Fruit fly (Drosophila melanogaster) whole organism, prepupa: ENCODE data around the gene Cda4.

Experiments used
- CG16779 ChIP-seq: fragments of 200-800 bp; sonication (Bioruptor generic); optimal IDR thresholded peaks from 3 replicates; lab custom pipeline; 2017; ENCODE audit warnings: missing biosample characterization, mild to moderate bottlenecking, missing genetic modification characterization
- CG3919 ChIP-seq: fragments of 200-800 bp; sonication (Bioruptor generic); optimal IDR thresholded peaks from 3 replicates; lab custom pipeline; 2016; ENCODE audit warnings: missing biosample characterization, missing genetic modification characterization
- CG8119 ChIP-seq: fragments of 200-800 bp; sonication (Bioruptor generic); IDR thresholded peaks from 3 replicates; pipeline ENCODE4 v1.3.6; 2022; ENCODE audit warnings: missing biosample characterization, missing genetic modification characterization
- CG9139 ChIP-seq: fragments of 200-800 bp; sonication (Bioruptor generic); optimal IDR thresholded peaks from 3 replicates; lab custom pipeline; 2017; ENCODE audit warnings: missing biosample characterization, mild to moderate bottlenecking, missing genetic modification characterization
- Gug ChIP-seq: fragments of 200-800 bp; sonication (Bioruptor generic); IDR thresholded peaks from 2 replicates; pipeline ENCODE4 v1.3.6; 2022; ENCODE audit warnings: missing biosample characterization, missing genetic modification characterization
- Lpt ChIP-seq: fragments of 200-800 bp; sonication (Bioruptor generic); optimal IDR thresholded peaks from 3 replicates; lab custom pipeline; 2016; ENCODE audit warnings: missing biosample characterization, missing genetic modification characterization
- Smox ChIP-seq: fragments of 200-800 bp; sonication (Bioruptor generic); optimal IDR thresholded peaks from 3 replicates; lab custom pipeline; 2016; ENCODE audit warnings: missing biosample characterization, missing genetic modification characterization
- spab ChIP-seq: fragments of 200-800 bp; sonication (Bioruptor generic); optimal IDR thresholded peaks from 2 replicates; lab custom pipeline; 2017; ENCODE audit warnings: missing biosample characterization, mild to moderate bottlenecking, missing genetic modification characterization, missing genetic modification reagents

- TF ChIP-seq CG16779, result no peak
- TF ChIP-seq Lpt (GFP tag; lab: Kevin White, UChicago), result no peak
- TF ChIP-seq CG9139 (GFP tag; lab: Kevin White, UChicago), result no peak
- TF ChIP-seq CG3919 (GFP tag; lab: Kevin White, UChicago), result no peak
- TF ChIP-seq spab (GFP tag; lab: Kevin White, UChicago), result no peak
- TF ChIP-seq Smox (GFP tag; lab: Kevin White, UChicago), result no peak
- no peak for TF ChIP-seq CG8119 (GFP tag; lab: Robert Waterston, UW)
- no peak for TF ChIP-seq Gug (GFP tag; lab: Robert Waterston, UW)
These were observed 24.4 kb upstream of the Cda4 start for dm6 chrX:22656950-22657349.
